Worm (Caenorhabditis elegans) whole organism, L2 larva: ENCODE data around the gene F09A5.3.

Source experiments
- F13H6.1 ChIP-seq: sonication (generic microtip); optimal IDR thresholded peaks from 2 replicates; lab custom pipeline; 2016; ENCODE audit warnings: missing genetic modification characterization, missing compliant biosample characterization
- aly-2 ChIP-seq: fragments of 150-350 bp; optimal IDR thresholded peaks from 2 replicates; lab custom pipeline; 2014; ENCODE audit warnings: missing biosample characterization, missing genetic modification characterization
- ama-1 ChIP-seq: fragments of 150-350 bp; optimal IDR thresholded peaks from 2 replicates; lab custom pipeline; 2018; ENCODE audit warnings: inconsistent platforms
- ceh-82 ChIP-seq: fragments of 150-350 bp; optimal IDR thresholded peaks from 2 replicates; lab custom pipeline; 2014; ENCODE audit warnings: missing biosample characterization, missing genetic modification characterization
- elt-1 ChIP-seq: fragments of 150-350 bp; optimal IDR thresholded peaks from 2 replicates; lab custom pipeline; 2014; ENCODE audit warnings: missing biosample characterization, missing genetic modification characterization
- lin-13 ChIP-seq: fragments of 150-350 bp; optimal IDR thresholded peaks from 2 replicates; lab custom pipeline; 2014; ENCODE audit warnings: missing biosample characterization, missing genetic modification reagents, missing genetic modification characterization
- lsy-2 ChIP-seq, 2 experiments: fragments of 150-350 bp in 1 of 2; sonication (generic microtip) in 1 of 2; optimal IDR thresholded peaks; 2 replicates each; lab custom pipeline; 2014 to 2017; ENCODE audit warnings: missing biosample characterization in 2 of 2, missing genetic modification characterization in 2 of 2
- nhr-21 ChIP-seq: fragments of 150-350 bp; optimal IDR thresholded peaks from 2 replicates; lab custom pipeline; 2014; ENCODE audit warnings: missing biosample characterization, missing genetic modification characterization
- nhr-6 ChIP-seq: fragments of 150-350 bp; optimal IDR thresholded peaks from 2 replicates; lab custom pipeline; 2014; ENCODE audit warnings: missing biosample characterization, missing genetic modification characterization
- skn-1 ChIP-seq: sonication (generic microtip); optimal IDR thresholded peaks from 2 replicates; lab custom pipeline; 2017; ENCODE audit warnings: missing biosample characterization, missing genetic modification characterization
- snpc-4 ChIP-seq: fragments of 150-350 bp; optimal IDR thresholded peaks from 2 replicates; lab custom pipeline; 2014; ENCODE audit warnings: missing biosample characterization, missing genetic modification characterization
- zag-1 ChIP-seq: fragments of 150-350 bp; optimal IDR thresholded peaks from 2 replicates; lab custom pipeline; 2014; ENCODE audit warnings: missing biosample characterization, missing genetic modification characterization

- TF ChIP-seq lsy-2 (tag; optimal IDR thresholded peaks at IDR 0.05; lab: Kevin White, UChicago) (no peak), snpc-4 (tag; lab: Kevin White, UChicago) (no peak), skn-1 (tag; lab: Kevin White, UChicago) (no peak), aly-2 (tag; lab: Kevin White, UChicago) (no peak), zag-1 (tag; lab: Kevin White, UChicago) (no peak), elt-1 (tag; lab: Kevin White, UChicago) (no peak), F13H6.1 (tag; lab: Kevin White, UChicago) (no peak), nhr-21 (tag; lab: Kevin White, UChicago) (no peak), nhr-6 (no peak), lin-13 (GFP tag; lab: Kevin White, UChicago) (no peak), ama-1 (lab: Kevin White, UChicago) (no peak), ceh-82 (tag; lab: Kevin White, UChicago) (no peak)
These were observed 15.0 kb upstream of the F09A5.3 start, which contains the start of gene F17H10.4 for ce11 chrX:13126420-13126819.
